Fruit fly (Drosophila melanogaster) whole organism, embryonic: Measurements from ENCODE around the gene CG7607.

Source experiments
- Asciz ChIP-seq: fragments of 200-800 bp; sonication (Bioruptor generic); optimal IDR thresholded peaks from 2 replicates; lab custom pipeline; 2017; ENCODE audit warnings: missing biosample characterization, mild to moderate bottlenecking, missing genetic modification characterization, missing genetic modification reagents
- Atf-2 ChIP-seq: fragments of 200-800 bp; sonication (Bioruptor generic); optimal IDR thresholded peaks from 2 replicates; lab custom pipeline; 2016; ENCODE audit warnings: missing biosample characterization, missing genetic modification characterization
- C15 ChIP-seq: fragments of 200-800 bp; sonication (Bioruptor generic); IDR thresholded peaks from 3 replicates; pipeline ENCODE4 v1.3.6; 2022; ENCODE audit warnings: missing biosample characterization, missing genetic modification characterization
- CG10267 ChIP-seq: fragments of 200-800 bp; sonication (Bioruptor generic); optimal IDR thresholded peaks from 2 replicates; lab custom pipeline; 2018; ENCODE audit warnings: missing biosample characterization, mild to moderate bottlenecking, missing genetic modification characterization, moderate library complexity
- CG10543 ChIP-seq: fragments of 200-800 bp; sonication (Bioruptor generic); optimal IDR thresholded peaks from 3 replicates; lab custom pipeline; 2017; ENCODE audit warnings: missing biosample characterization, mild to moderate bottlenecking, missing genetic modification characterization, moderate library complexity
- CG10654 ChIP-seq: fragments of 200-800 bp; sonication (Bioruptor generic); optimal IDR thresholded peaks from 2 replicates; lab custom pipeline; 2016; ENCODE audit warnings: missing biosample characterization, missing genetic modification characterization
- CG11723 ChIP-seq: fragments of 200-800 bp; sonication (Bioruptor generic); optimal IDR thresholded peaks from 2 replicates; lab custom pipeline; 2017; ENCODE audit warnings: missing biosample characterization, mild to moderate bottlenecking, missing genetic modification characterization
- CG1233 ChIP-seq: fragments of 200-800 bp; sonication (Bioruptor generic); optimal IDR thresholded peaks from 4 replicates; lab custom pipeline; 2018; ENCODE audit warnings: missing biosample characterization, mild to moderate bottlenecking, missing genetic modification characterization
- CG12942 ChIP-seq: fragments of 200-800 bp; sonication (Bioruptor generic); optimal IDR thresholded peaks from 3 replicates; lab custom pipeline; 2016; ENCODE audit warnings: missing biosample characterization, missing genetic modification characterization
- CG13624 ChIP-seq: fragments of 200-800 bp; sonication (Bioruptor generic); optimal IDR thresholded peaks from 2 replicates; lab custom pipeline; 2016; ENCODE audit warnings: missing biosample characterization, missing genetic modification characterization
- CG13894 ChIP-seq: fragments of 200-800 bp; sonication (Bioruptor generic); optimal IDR thresholded peaks from 3 replicates; lab custom pipeline; 2018; ENCODE audit warnings: missing biosample characterization, mild to moderate bottlenecking, missing genetic modification characterization, moderate library complexity
- CG18764 ChIP-seq: fragments of 200-800 bp; sonication (Bioruptor generic); optimal IDR thresholded peaks from 3 replicates; lab custom pipeline; 2016; ENCODE audit warnings: missing biosample characterization, missing genetic modification characterization
- CG31441 ChIP-seq: fragments of 200-800 bp; sonication (Bioruptor generic); IDR thresholded peaks from 2 replicates; pipeline ENCODE4 v1.3.6; 2022; ENCODE audit warnings: missing biosample characterization, missing genetic modification characterization
- CG3163 ChIP-seq: fragments of 200-800 bp; sonication (Bioruptor generic); optimal IDR thresholded peaks from 3 replicates; lab custom pipeline; 2016; ENCODE audit warnings: missing biosample characterization, missing genetic modification characterization
- CG32772 ChIP-seq: fragments of 200-800 bp; sonication (Bioruptor generic); IDR thresholded peaks from 2 replicates; pipeline ENCODE4 v1.3.6; 2022; ENCODE audit warnings: missing biosample characterization, missing genetic modification characterization
- CG3281 ChIP-seq: fragments of 200-800 bp; sonication (Bioruptor generic); optimal IDR thresholded peaks from 3 replicates; lab custom pipeline; 2017; ENCODE audit warnings: missing biosample characterization, mild to moderate bottlenecking, missing genetic modification characterization
- CG33213 ChIP-seq: fragments of 200-800 bp; sonication (Bioruptor generic); optimal IDR thresholded peaks from 3 replicates; lab custom pipeline; 2016; ENCODE audit warnings: missing biosample characterization, missing genetic modification characterization
- CG7357 ChIP-seq: fragments of 200-800 bp; sonication (Bioruptor generic); IDR thresholded peaks from 3 replicates; pipeline ENCODE4 v1.3.6; 2022; ENCODE audit warnings: missing biosample characterization, missing genetic modification characterization
- CG7839 ChIP-seq: fragments of 200-800 bp; sonication (Bioruptor generic); optimal IDR thresholded peaks from 3 replicates; lab custom pipeline; 2018; ENCODE audit warnings: missing biosample characterization, mild to moderate bottlenecking, missing genetic modification characterization, moderate library complexity
- CG9437 ChIP-seq: fragments of 200-800 bp; sonication (Bioruptor generic); optimal IDR thresholded peaks from 2 replicates; lab custom pipeline; 2018; ENCODE audit warnings: missing biosample characterization, mild to moderate bottlenecking, missing genetic modification characterization
- Drgx ChIP-seq: fragments of 200-800 bp; sonication (Bioruptor generic); IDR thresholded peaks from 2 replicates; pipeline ENCODE4 v1.3.6; 2022; ENCODE audit warnings: missing biosample characterization, missing genetic modification characterization
- HHEX ChIP-seq: fragments of 200-800 bp; sonication (Bioruptor generic); optimal IDR thresholded peaks from 3 replicates; lab custom pipeline; 2017; ENCODE audit warnings: missing biosample characterization, mild to moderate bottlenecking, missing genetic modification characterization, missing genetic modification reagents
- Hand ChIP-seq: fragments of 200-800 bp; sonication (Bioruptor generic); optimal IDR thresholded peaks from 2 replicates; lab custom pipeline; 2017; ENCODE audit warnings: mild to moderate bottlenecking, missing biosample characterization, missing genetic modification reagents, missing genetic modification characterization
- Max ChIP-seq: fragments of 200-800 bp; sonication (Bioruptor generic); optimal IDR thresholded peaks from 2 replicates; lab custom pipeline; 2016; ENCODE audit warnings: missing biosample characterization, mild to moderate bottlenecking, missing genetic modification characterization
- NFAT ChIP-seq: fragments of 200-800 bp; sonication (Bioruptor generic); IDR thresholded peaks from 2 replicates; pipeline ENCODE4 v1.3.6; 2022; ENCODE audit warnings: missing biosample characterization, missing genetic modification characterization
- Side ChIP-seq: fragments of 200-800 bp; sonication (Bioruptor generic); optimal IDR thresholded peaks from 2 replicates; lab custom pipeline; 2016; ENCODE audit warnings: missing biosample characterization, missing genetic modification characterization
- Vsx1 ChIP-seq: fragments of 200-800 bp; sonication (Bioruptor generic); optimal IDR thresholded peaks from 2 replicates; lab custom pipeline; 2017; ENCODE audit warnings: missing biosample characterization, mild to moderate bottlenecking, missing genetic modification characterization, missing genetic modification reagents
- abd-A ChIP-seq: fragments of 200-800 bp; sonication (Bioruptor generic); optimal IDR thresholded peaks from 3 replicates; lab custom pipeline; 2019; ENCODE audit warnings: missing biosample characterization, mild to moderate bottlenecking, missing genetic modification characterization, moderate library complexity
- caup ChIP-seq: fragments of 200-800 bp; sonication (Bioruptor generic); optimal IDR thresholded peaks from 3 replicates; lab custom pipeline; 2017; ENCODE audit warnings: missing biosample characterization, mild to moderate bottlenecking, missing genetic modification characterization, moderate library complexity; ENCODE audit not compliant: severe bottlenecking
- dysf ChIP-seq: fragments of 200-800 bp; sonication (Bioruptor generic); IDR thresholded peaks from 3 replicates; pipeline ENCODE4 v1.3.6; 2022; ENCODE audit warnings: missing biosample characterization, missing genetic modification characterization
- ewg ChIP-seq: fragments of 200-800 bp; sonication (Bioruptor generic); optimal IDR thresholded peaks from 3 replicates; lab custom pipeline; 2017; ENCODE audit warnings: mild to moderate bottlenecking, missing biosample characterization, missing genetic modification reagents, missing genetic modification characterization
- fd64A ChIP-seq: fragments of 200-800 bp; sonication (Bioruptor generic); optimal IDR thresholded peaks from 3 replicates; lab custom pipeline; 2018; ENCODE audit warnings: missing biosample characterization, mild to moderate bottlenecking, missing genetic modification characterization
- hb ChIP-seq: fragments of 200-800 bp; sonication (Bioruptor generic); IDR thresholded peaks from 3 replicates; pipeline ENCODE4 v1.3.6; 2022; ENCODE audit warnings: missing biosample characterization, missing genetic modification characterization; ENCODE audit not compliant: partially characterized antibody
- kni ChIP-seq: fragments of 200-800 bp; sonication (Bioruptor generic); optimal IDR thresholded peaks from 3 replicates; lab custom pipeline; 2017; ENCODE audit warnings: mild to moderate bottlenecking, missing biosample characterization, missing genetic modification reagents, missing genetic modification characterization
- mam ChIP-seq: fragments of 200-800 bp; sonication (Bioruptor generic); optimal IDR thresholded peaks from 3 replicates; lab custom pipeline; 2016; ENCODE audit warnings: missing biosample characterization, missing genetic modification characterization
- nom ChIP-seq: fragments of 200-800 bp; sonication (Bioruptor generic); optimal IDR thresholded peaks from 2 replicates; lab custom pipeline; 2017; ENCODE audit warnings: missing biosample characterization, missing genetic modification characterization, mild to moderate bottlenecking, moderate library complexity, missing genetic modification reagents
- peb ChIP-seq: fragments of 200-800 bp; sonication (Bioruptor generic); IDR thresholded peaks from 2 replicates; pipeline ENCODE4 v1.3.6; 2022; ENCODE audit warnings: missing biosample characterization, missing genetic modification characterization
- pfk ChIP-seq: fragments of 200-800 bp; sonication (Bioruptor generic); optimal IDR thresholded peaks from 2 replicates; lab custom pipeline; 2018; ENCODE audit warnings: missing biosample characterization, mild to moderate bottlenecking, missing genetic modification characterization, moderate library complexity
- salm ChIP-seq: fragments of 200-800 bp; sonication (Bioruptor generic); optimal IDR thresholded peaks from 2 replicates; lab custom pipeline; 2018; ENCODE audit warnings: missing biosample characterization, mild to moderate bottlenecking, missing genetic modification characterization
- sc ChIP-seq, 3 experiments: fragments of >200 bp in 2 of 3; fragments of 200-800 bp in 1 of 3; sonication (Bioruptor generic) in 1 of 3; optimal IDR thresholded peaks; 2 replicates in 2 of 3; 3 replicates in 1 of 3; lab custom pipeline; 2017; ENCODE audit warnings: mild to moderate bottlenecking in 1 of 3, missing biosample characterization in 1 of 3, missing genetic modification characterization in 1 of 3, missing genetic modification reagents in 1 of 3
- scrt ChIP-seq: fragments of 200-800 bp; sonication (Bioruptor generic); optimal IDR thresholded peaks from 2 replicates; lab custom pipeline; 2018; ENCODE audit warnings: missing biosample characterization, mild to moderate bottlenecking, missing genetic modification characterization, moderate library complexity
- sim ChIP-seq: fragments of 200-800 bp; sonication (Bioruptor generic); IDR thresholded peaks from 2 replicates; pipeline ENCODE4 v1.3.6; 2022; ENCODE audit warnings: missing biosample characterization, missing genetic modification characterization
- stc ChIP-seq: fragments of 200-800 bp; sonication (Bioruptor generic); IDR thresholded peaks from 2 replicates; pipeline ENCODE4 v1.3.6; 2022; ENCODE audit warnings: missing biosample characterization, missing genetic modification characterization
- tgo ChIP-seq: fragments of 200-800 bp; sonication (Bioruptor generic); IDR thresholded peaks from 3 replicates; pipeline ENCODE4 v1.3.6; 2022; ENCODE audit warnings: missing biosample characterization, missing genetic modification characterization
- tin ChIP-seq: fragments of 200-800 bp; sonication (Bioruptor generic); optimal IDR thresholded peaks from 3 replicates; lab custom pipeline; 2016; ENCODE audit warnings: missing biosample characterization, missing genetic modification characterization
- twi ChIP-seq: fragments of 200-800 bp; optimal IDR thresholded peaks from 2 replicates; lab custom pipeline; 2019; ENCODE audit warnings: missing biosample characterization, mild to moderate bottlenecking, missing genetic modification characterization, moderate library complexity
- unpg ChIP-seq: fragments of 200-800 bp; sonication (Bioruptor generic); optimal IDR thresholded peaks from 3 replicates; lab custom pipeline; 2018; ENCODE audit warnings: missing biosample characterization, mild to moderate bottlenecking, missing genetic modification characterization, moderate library complexity
- vvl ChIP-seq: fragments of 200-800 bp; sonication (Bioruptor generic); IDR thresholded peaks from 2 replicates; pipeline ENCODE4 v1.3.6; 2022; ENCODE audit warnings: missing biosample characterization, missing genetic modification characterization

The CG7607 gene

dm6 chr3L:11197291-11198021, 2.0 kb upstream of the CG7607 start, which contains the start of gene GlcAT-P (continued):
- TF ChIP-seq CG9437 (GFP tag; lab: Kevin White, UChicago) (peak; percentile 42), Drgx (GFP tag; lab: Robert Waterston, UW) (peak; percentile 80), twi (tag; lab: Kevin White, UChicago) (peak; percentile 48), Hand (GFP tag; lab: Kevin White, UChicago) (peak; percentile 50), nom (GFP tag; lab: Kevin White, UChicago) (no peak), hb (no peak), sc (optimal IDR thresholded peaks at IDR 0.05; lab: Kevin White, UChicago) (no peak), sc (GFP tag; optimal IDR thresholded peaks at IDR 0.05; lab: Kevin White, UChicago) (peak; percentile 24), CG3163 (no peak), CG7357 (no peak), sim (GFP tag; lab: Robert Waterston, UW) (peak; percentile 22; the same call in 1 of the 2 replicates), CG18764 (GFP tag; lab: Kevin White, UChicago) (no peak), salm (tag; lab: Kevin White, UChicago) (peak; percentile 36), HHEX (no peak), Vsx1 (no peak), CG7839 (peak; percentile 79), CG11723 (peak; percentile 44), mam (GFP tag; lab: Kevin White, UChicago) (no peak), CG10654 (GFP tag; lab: Kevin White, UChicago) (no peak), CG3281 (GFP tag; lab: Kevin White, UChicago) (peak; percentile 76), tin (GFP tag; lab: Kevin White, UChicago) (peak; percentile 44), Asciz (peak; percentile 40), scrt (GFP tag; lab: Kevin White, UChicago) (peak; percentile 29), vvl (GFP tag; lab: Robert Waterston, UW) (peak; percentile 85), Atf-2 (GFP tag; lab: Kevin White, UChicago) (no peak), ewg (GFP tag; lab: Kevin White, UChicago) (no peak), caup (peak; percentile 63), abd-A (tag; lab: Kevin White, UChicago) (no peak), CG12942 (GFP tag; lab: Kevin White, UChicago) (no peak), pfk (GFP tag; lab: Kevin White, UChicago) (no peak), Side (GFP tag; lab: Kevin White, UChicago) (no peak), C15 (GFP tag; lab: Robert Waterston, UW) (no peak), CG13894 (tag; lab: Kevin White, UChicago) (peak; percentile 46), fd64A (GFP tag; lab: Kevin White, UChicago) (no peak), CG13624 (GFP tag; lab: Kevin White, UChicago) (no peak), kni (GFP tag; lab: Kevin White, UChicago) (no peak), unpg (GFP tag; lab: Kevin White, UChicago) (peak; percentile 85), peb (GFP tag; lab: Robert Waterston, UW) (no peak; the same call in 1 of the 2 replicates), CG31441 (GFP tag; lab: Robert Waterston, UW) (peak; percentile 85), Max (peak; percentile 41), NFAT (no peak), CG33213 (GFP tag; lab: Kevin White, UChicago) (no peak), CG10543 (GFP tag; lab: Kevin White, UChicago) (peak; percentile 55), CG32772 (GFP tag; lab: Robert Waterston, UW) (peak; percentile 34; the same call in 1 of the 2 replicates), dysf (GFP tag; lab: Robert Waterston, UW) (peak; percentile 71; the same call in 2 of the 3 replicates), CG10267 (tag; lab: Kevin White, UChicago) (peak; percentile 70), stc (peak; percentile 66), tgo (GFP tag; lab: Robert Waterston, UW) (peak; percentile 64), CG1233 (GFP tag; lab: Kevin White, UChicago) (peak; percentile 61)
